Worm (Caenorhabditis elegans) whole organism, young adult: ENCODE results near the gene gcc-2.

Experiments used
- B0336.3 ChIP-seq: fragments of 200-800 bp; sonication (Bioruptor generic); IDR thresholded peaks from 2 replicates; pipeline ENCODE4 v1.3.6; 2022; ENCODE audit warnings: missing genetic modification characterization, missing compliant biosample characterization
- D2030.7 ChIP-seq: fragments of 200-800 bp; sonication (Bioruptor generic); IDR thresholded peaks from 2 replicates; pipeline ENCODE4 v1.3.6; 2022; ENCODE audit warnings: missing genetic modification reagents, missing genetic modification characterization, missing compliant biosample characterization
- F10E7.11 ChIP-seq: sonication (generic microtip); optimal IDR thresholded peaks from 2 replicates; lab custom pipeline; 2017; ENCODE audit warnings: mild to moderate bottlenecking, missing genetic modification characterization, moderate library complexity, missing compliant biosample characterization
- F22D6.2 ChIP-seq: sonication (generic microtip); optimal IDR thresholded peaks from 2 replicates; lab custom pipeline; 2016; ENCODE audit warnings: mild to moderate bottlenecking, missing genetic modification characterization, missing compliant biosample characterization
- F39B2.1 ChIP-seq: fragments of 200-800 bp; sonication (Bioruptor generic); IDR thresholded peaks from 2 replicates; pipeline ENCODE4 v1.3.6; 2022; ENCODE audit warnings: missing genetic modification reagents, missing genetic modification characterization, missing compliant biosample characterization
- F49E8.2 ChIP-seq: sonication (generic microtip); optimal IDR thresholded peaks from 3 replicates; lab custom pipeline; 2017; ENCODE audit warnings: missing genetic modification characterization, mild to moderate bottlenecking, missing compliant biosample characterization, antibody characterized with exemption, moderate library complexity; ENCODE audit not compliant: insufficient read depth
- K11D2.4 ChIP-seq: fragments of 200-800 bp; sonication (Bioruptor generic); IDR thresholded peaks from 2 replicates; pipeline ENCODE4 v1.3.6; 2022; ENCODE audit warnings: missing genetic modification reagents, missing genetic modification characterization, missing compliant biosample characterization
- T26A5.8 ChIP-seq: sonication (generic microtip); optimal IDR thresholded peaks from 2 replicates; lab custom pipeline; 2016; ENCODE audit warnings: missing genetic modification characterization, missing compliant biosample characterization
- Y53F4B.3 ChIP-seq: fragments of 200-800 bp; sonication (Bioruptor generic); IDR thresholded peaks from 2 replicates; pipeline ENCODE4 v1.3.6; 2022; ENCODE audit warnings: missing genetic modification reagents, missing genetic modification characterization, missing compliant biosample characterization
- Y95B8A.8 ChIP-seq: fragments of 200-800 bp; sonication (Bioruptor generic); IDR thresholded peaks from 2 replicates; pipeline ENCODE4 v1.3.6; 2022; ENCODE audit warnings: missing genetic modification reagents, missing genetic modification characterization, missing compliant biosample characterization
- aptf-2 ChIP-seq: fragments of 200-800 bp; sonication (Bioruptor generic); conservative IDR thresholded peaks from 2 replicates; pipeline ENCODE4 v1.3.6; 2022; ENCODE audit warnings: missing genetic modification reagents, missing genetic modification characterization, missing compliant biosample characterization
- aptf-3 ChIP-seq: fragments of 200-800 bp; sonication (Bioruptor generic); IDR thresholded peaks from 2 replicates; pipeline ENCODE4 v1.3.6; 2022; ENCODE audit warnings: missing genetic modification characterization, missing compliant biosample characterization
- attf-5 ChIP-seq: fragments of 200-800 bp; sonication (Bioruptor generic); optimal IDR thresholded peaks from 2 replicates; lab custom pipeline; 2018; ENCODE audit warnings: mild to moderate bottlenecking, missing genetic modification characterization, missing compliant biosample characterization
- attf-6 ChIP-seq: fragments of 200-800 bp; sonication (Bioruptor generic); IDR thresholded peaks from 2 replicates; pipeline ENCODE4 v1.3.6; 2022; ENCODE audit warnings: missing genetic modification reagents, missing genetic modification characterization, missing compliant biosample characterization
- ceh-58 ChIP-seq: fragments of 200-800 bp; sonication (Bioruptor generic); IDR thresholded peaks from 2 replicates; pipeline ENCODE4 v1.3.6; 2022; ENCODE audit warnings: missing genetic modification characterization, missing compliant biosample characterization
- dpff-1 ChIP-seq: sonication (generic microtip); optimal IDR thresholded peaks from 2 replicates; lab custom pipeline; 2017; ENCODE audit warnings: mild to moderate bottlenecking, missing genetic modification characterization, missing compliant biosample characterization
- egrh-3 ChIP-seq: fragments of 200-800 bp; sonication (Bioruptor generic); IDR thresholded peaks from 2 replicates; pipeline ENCODE4 v1.3.6; 2022; ENCODE audit warnings: missing genetic modification reagents, missing genetic modification characterization, missing compliant biosample characterization
- hsf-1 ChIP-seq: fragments of 200-800 bp; sonication (Bioruptor generic); IDR thresholded peaks from 2 replicates; pipeline ENCODE4 v1.3.6; 2022; ENCODE audit warnings: missing genetic modification reagents, missing genetic modification characterization, missing compliant biosample characterization
- lag-1 ChIP-seq: fragments of 200-800 bp; sonication (Bioruptor generic); IDR thresholded peaks from 2 replicates; pipeline ENCODE4 v1.3.6; 2022; ENCODE audit warnings: missing genetic modification reagents, missing genetic modification characterization, missing compliant biosample characterization
- lin-26 ChIP-seq: fragments of 200-800 bp; sonication (Bioruptor generic); IDR thresholded peaks from 2 replicates; pipeline ENCODE4 v1.3.6; 2022; ENCODE audit warnings: missing genetic modification reagents, missing genetic modification characterization, missing compliant biosample characterization
- lin-35 ChIP-seq, 3 experiments: fragments of 150-350 bp in 2 of 3; sonication (generic microtip) in 1 of 3; optimal IDR thresholded peaks; 2 replicates each; lab custom pipeline; 2014 to 2018; ENCODE audit warnings: missing biosample characterization in 3 of 3, missing genetic modification characterization in 3 of 3, missing genetic modification reagents in 3 of 3
- lin-54 ChIP-seq: fragments of 200-800 bp; sonication (Bioruptor generic); optimal IDR thresholded peaks from 2 replicates; lab custom pipeline; 2018; ENCODE audit warnings: mild to moderate bottlenecking, missing genetic modification characterization, missing compliant biosample characterization
- lir-1 ChIP-seq: fragments of 200-800 bp; sonication (Bioruptor generic); conservative IDR thresholded peaks from 2 replicates; pipeline ENCODE4 v1.3.6; 2022; ENCODE audit warnings: missing genetic modification reagents, missing genetic modification characterization, missing compliant biosample characterization
- mes-4 ChIP-seq: sonication (generic microtip); optimal IDR thresholded peaks from 2 replicates; lab custom pipeline; 2016; ENCODE audit warnings: missing genotype, missing genetic modification characterization, missing compliant biosample characterization
- nfya-2 ChIP-seq: fragments of 200-800 bp; sonication (Bioruptor generic); IDR thresholded peaks from 2 replicates; pipeline ENCODE4 v1.3.6; 2022; ENCODE audit warnings: missing genetic modification reagents, missing genetic modification characterization, missing compliant biosample characterization
- nfyb-1 ChIP-seq: fragments of 200-800 bp; sonication (Bioruptor generic); IDR thresholded peaks from 2 replicates; pipeline ENCODE4 v1.3.6; 2022; ENCODE audit warnings: missing genetic modification reagents, missing genetic modification characterization, missing compliant biosample characterization
- nhr-179 ChIP-seq: sonication (generic microtip); optimal IDR thresholded peaks from 2 replicates; lab custom pipeline; 2016; ENCODE audit warnings: mild to moderate bottlenecking, missing genetic modification characterization, missing compliant biosample characterization
- pbrm-1 ChIP-seq: fragments of 200-800 bp; sonication (Bioruptor generic); IDR thresholded peaks from 2 replicates; pipeline ENCODE4 v1.3.6; 2022; ENCODE audit warnings: missing genetic modification reagents, missing genetic modification characterization, missing compliant biosample characterization
- snpc-1.3 ChIP-seq: sonication (generic microtip); optimal IDR thresholded peaks from 2 replicates; lab custom pipeline; 2017; ENCODE audit warnings: missing genetic modification characterization, mild to moderate bottlenecking, missing compliant biosample characterization, antibody characterized with exemption, moderate library complexity, missing genotype, missing genetic modification reagents; ENCODE audit not compliant: insufficient read depth
- somi-1 ChIP-seq: fragments of 200-800 bp; sonication (Bioruptor generic); optimal IDR thresholded peaks from 2 replicates; lab custom pipeline; 2018; ENCODE audit warnings: mild to moderate bottlenecking, missing genetic modification characterization, missing compliant biosample characterization
- tbx-9 ChIP-seq: sonication (generic microtip); optimal IDR thresholded peaks from 2 replicates; lab custom pipeline; 2016; ENCODE audit warnings: borderline replicate concordance, missing genetic modification characterization, inconsistent platforms, missing compliant biosample characterization
- zfh-2 ChIP-seq: fragments of 200-800 bp; sonication (Bioruptor generic); conservative IDR thresholded peaks from 2 replicates; pipeline ENCODE4 v1.3.6; 2022; ENCODE audit warnings: missing genetic modification reagents, missing genetic modification characterization, missing compliant biosample characterization
- zim-3 ChIP-seq: sonication (generic microtip); optimal IDR thresholded peaks from 2 replicates; lab custom pipeline; 2017; ENCODE audit warnings: mild to moderate bottlenecking, missing genetic modification characterization, moderate library complexity, missing compliant biosample characterization
- ztf-26 ChIP-seq: sonication (generic microtip); optimal IDR thresholded peaks from 2 replicates; lab custom pipeline; 2017; ENCODE audit warnings: missing genetic modification characterization, missing compliant biosample characterization

Gene gcc-2

DNA sequence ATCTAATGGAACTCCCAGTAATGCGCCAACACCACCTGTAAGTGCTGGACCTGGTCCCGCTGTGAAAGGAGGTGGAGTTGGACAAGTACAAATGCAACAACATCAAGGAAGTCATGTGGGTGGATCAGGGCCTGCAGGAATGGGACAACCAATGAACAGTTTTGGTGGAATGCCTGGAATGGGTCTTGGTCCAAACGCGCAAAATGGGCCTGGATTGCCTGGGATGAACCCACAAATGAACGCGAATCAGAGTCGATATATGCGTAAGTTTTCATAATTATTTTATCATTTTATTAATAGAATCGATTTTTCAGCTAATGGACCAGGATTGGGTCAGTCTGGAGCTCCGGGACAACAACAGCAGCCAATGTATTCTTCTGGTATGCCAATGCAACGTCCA is 10.5 kb upstream of the gcc-2 start:
- TF ChIP-seq zfh-2 (GFP tag; lab: Robert Waterston, UW) = 0 out of 2 replicates have a peak, but pooled peaks have one; percentile 26
- no peak for TF ChIP-seq lag-1 (GFP tag; lab: Robert Waterston, UW)
- TF ChIP-seq pbrm-1 (GFP tag; lab: Robert Waterston, UW) = no peak
- no peak for TF ChIP-seq aptf-3 (GFP tag; lab: Robert Waterston, UW)

- TF ChIP-seq somi-1 (GFP tag; lab: Kevin White, UChicago) (no peak), attf-6 (GFP tag; lab: Robert Waterston, UW) (no peak), F49E8.2 (no peak), Y53F4B.3 (GFP tag; lab: Robert Waterston, UW) (no peak), F22D6.2 (tag; lab: Kevin White, UChicago) (no peak), hsf-1 (0 out of 2 replicates have a peak, but pooled peaks have one; percentile 18)
Observed at ce11 chrIII:9770590-9770989, 8.6 kb upstream of the gcc-2 start.

DNA sequence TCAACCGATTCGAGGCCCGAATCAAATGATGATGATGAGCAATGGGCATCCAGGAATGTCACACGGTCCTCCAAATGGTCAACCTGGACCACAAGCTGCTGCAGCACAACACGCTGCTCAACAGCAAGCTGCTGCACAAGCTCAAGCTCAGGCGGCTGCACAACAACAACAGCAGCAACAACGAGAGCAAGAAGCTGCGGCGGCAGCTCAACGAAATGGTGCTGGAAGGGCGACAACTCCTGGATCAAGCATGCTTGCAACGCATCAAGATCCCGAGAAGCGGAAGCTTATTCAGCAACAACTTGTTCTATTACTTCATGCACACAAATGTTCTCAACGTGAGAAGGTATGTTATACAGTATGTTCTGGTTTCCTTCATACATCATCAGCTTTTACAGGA is 6.1 kb upstream of the gcc-2 start:
- TF ChIP-seq D2030.7 = no peak
- no peak for TF ChIP-seq mes-4 (tag; lab: Kevin White, UChicago)
- peak; percentile 40; the same call in 1 of the 2 replicates for TF ChIP-seq nfyb-1 (GFP tag; lab: Robert Waterston, UW)
- TF ChIP-seq zim-3 = peak; percentile 7
- TF ChIP-seq B0336.3 (GFP tag; lab: Robert Waterston, UW) = no peak
- TF ChIP-seq attf-5 = no peak
- no peak for TF ChIP-seq F10E7.11
- no peak for TF ChIP-seq T26A5.8 (tag; lab: Kevin White, UChicago)
- no peak for TF ChIP-seq lin-35 (GFP tag; optimal IDR thresholded peaks at IDR 0.05; lab: Kevin White, UChicago)
- no peak for TF ChIP-seq lin-26 (GFP tag; lab: Robert Waterston, UW)
- TF ChIP-seq dpff-1 (tag; lab: Kevin White, UChicago) = no peak
- no peak for TF ChIP-seq F39B2.1 (GFP tag; lab: Robert Waterston, UW)
- TF ChIP-seq nfya-2 (GFP tag; lab: Robert Waterston, UW) = no peak
- TF ChIP-seq lin-54 = no peak
- no peak for TF ChIP-seq aptf-2
- no peak for TF ChIP-seq tbx-9 (tag; lab: Kevin White, UChicago)
- TF ChIP-seq Y95B8A.8 (GFP tag; lab: Robert Waterston, UW) = no peak
- TF ChIP-seq lir-1 (GFP tag; lab: Robert Waterston, UW) = no peak
- TF ChIP-seq snpc-1.3 (tag; lab: Kevin White, UChicago) = no peak
- TF ChIP-seq zfh-2 (GFP tag; lab: Robert Waterston, UW) = peak; percentile 54; the same call in 1 of the 2 replicates
- TF ChIP-seq egrh-3 (GFP tag; lab: Robert Waterston, UW) = 0 out of 2 replicates have a peak, but pooled peaks have one; percentile 30
- no peak for TF ChIP-seq ceh-58

- TF ChIP-seq K11D2.4 (GFP tag; lab: Robert Waterston, UW) = 0 out of 2 replicates have a peak, but pooled peaks have one; percentile 30
- TF ChIP-seq ztf-26 = no peak
- no peak for TF ChIP-seq aptf-3 (GFP tag; lab: Robert Waterston, UW)
- TF ChIP-seq zfh-2 (GFP tag; lab: Robert Waterston, UW) = peak; percentile 35; the same call in 1 of the 2 replicates
- no peak for TF ChIP-seq nhr-179
- TF ChIP-seq lin-26 (GFP tag; lab: Robert Waterston, UW) = no peak
Observed at ce11 chrIII:9767095-9767494, 5.2 kb upstream of the gcc-2 start.
